Worm (Caenorhabditis elegans): ENCODE data around the gene F09C6.11.

Gene F09C6.11

DNA sequence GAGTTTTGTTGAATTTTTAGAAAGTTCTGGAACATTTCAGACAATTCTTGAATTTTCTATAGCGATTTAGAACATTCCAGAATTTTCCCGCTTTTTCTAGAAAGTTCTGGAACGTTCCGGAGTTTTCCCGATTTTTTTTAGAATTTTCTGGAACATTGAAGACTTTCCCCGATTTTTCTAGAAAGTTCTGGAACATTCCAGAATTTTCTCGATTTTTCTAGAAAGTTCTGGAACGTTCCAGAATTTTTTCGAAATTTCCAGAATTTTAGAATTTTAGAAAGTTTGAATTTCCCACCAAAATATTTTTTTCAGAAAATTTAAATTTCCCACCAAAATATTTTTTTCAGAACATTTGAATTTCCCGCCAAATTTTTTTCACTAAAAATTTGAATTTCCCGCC, 5.0 kb downstream of the F09C6.11 start:
- peak; percentile 92 for TF ChIP-seq hsf-1 (GFP tag; IDR thresholded peaks at IDR 0.05)

DNA sequence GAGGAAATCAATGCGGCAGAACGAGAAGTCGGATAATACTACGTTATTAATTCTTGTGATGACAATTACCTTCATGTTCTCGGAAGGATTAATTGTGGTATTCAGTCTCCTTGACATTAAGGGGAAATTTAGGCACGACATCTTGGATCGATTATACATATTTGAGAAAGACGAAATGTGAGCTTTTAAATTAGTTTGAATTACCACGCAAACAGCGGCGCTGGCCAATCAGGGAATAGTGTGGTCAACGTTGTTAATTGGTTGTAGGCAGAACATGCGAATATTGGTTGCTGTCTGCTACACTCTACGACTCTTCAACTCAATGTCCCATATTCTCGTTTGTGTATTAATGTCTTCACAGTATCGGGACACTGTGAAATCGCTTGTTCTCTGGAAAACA, 7.1 kb downstream of the F09C6.11 start, which contains the start of gene F49A5.10:
F49A5.10 (plus strand) TSS at position 301 of the 400 bp plus-strand sequence.
- TF ChIP-seq fkh-3 (tag; optimal IDR thresholded peaks at IDR 0.05) (no peak), tbp1 (GFP tag; optimal IDR thresholded peaks at IDR 0.05) (no peak), ceh-100 (GFP tag; IDR thresholded peaks at IDR 0.05) (no peak), akir-1 (GFP tag; optimal IDR thresholded peaks at IDR 0.05) (no peak), B0336.3 (GFP tag; IDR thresholded peaks at IDR 0.05) (no peak), efl-1 (GFP tag; optimal IDR thresholded peaks at IDR 0.05) (no peak), bed-1 (GFP tag; IDR thresholded peaks at IDR 0.05) (no peak)

DNA sequence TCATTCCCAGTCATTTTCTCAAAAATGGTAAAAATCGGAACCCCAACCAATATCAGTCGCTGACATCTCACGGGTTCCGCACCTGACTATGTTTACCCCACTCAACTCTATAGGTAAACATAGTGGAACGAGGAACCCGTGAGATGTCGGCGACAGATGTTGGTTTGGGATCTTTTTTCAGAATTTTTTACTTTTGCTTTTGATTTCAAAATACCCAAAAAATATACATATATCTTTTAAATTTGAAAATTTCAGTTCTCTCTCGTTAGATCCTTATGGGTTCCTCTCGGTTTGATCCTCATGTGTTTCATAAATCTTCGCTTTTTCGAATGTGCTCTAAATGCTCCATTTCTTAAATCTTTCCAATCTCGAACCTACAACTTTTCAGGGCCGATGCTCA, 8.5 kb downstream of the F09C6.11 start, which contains the start of gene srw-23:
srw-23 (plus strand) TSS at position 301 of the 400 bp plus-strand sequence.
- no peak for TF ChIP-seq madf-6 (GFP tag; IDR thresholded peaks at IDR 0.05)
- TF ChIP-seq zfh-2 (GFP tag; conservative IDR thresholded peaks at IDR 0.05): no peak
- no peak for TF ChIP-seq attf-6 (GFP tag; IDR thresholded peaks at IDR 0.05)
- no peak for TF ChIP-seq cebp-1 (GFP tag; IDR thresholded peaks at IDR 0.05)
- TF ChIP-seq cebp-1 (tag; optimal IDR thresholded peaks at IDR 0.05): no peak
- TF ChIP-seq aptf-3 (GFP tag; IDR thresholded peaks at IDR 0.05): no peak
- TF ChIP-seq attf-5 (GFP tag; optimal IDR thresholded peaks at IDR 0.05): no peak
- TF ChIP-seq pha-4 (tag; optimal IDR thresholded peaks at IDR 0.05): no peak
- no peak for TF ChIP-seq Y53F4B.3 (GFP tag; IDR thresholded peaks at IDR 0.05)
- TF ChIP-seq mes-4 (tag; optimal IDR thresholded peaks at IDR 0.05): no peak
- no peak for TF ChIP-seq Y67H2A.10 (GFP tag; conservative IDR thresholded peaks at IDR 0.05)
- no peak for TF ChIP-seq mel-28 (tag; optimal IDR thresholded peaks at IDR 0.05; ENCODE audit: borderline replicate concordance)
- TF ChIP-seq nhr-90 (tag; optimal IDR thresholded peaks at IDR 0.05): no peak
- no peak for TF ChIP-seq fkh-3 (tag; optimal IDR thresholded peaks at IDR 0.05)
- TF ChIP-seq egl-44 (GFP tag; IDR thresholded peaks at IDR 0.05): no peak

DNA sequence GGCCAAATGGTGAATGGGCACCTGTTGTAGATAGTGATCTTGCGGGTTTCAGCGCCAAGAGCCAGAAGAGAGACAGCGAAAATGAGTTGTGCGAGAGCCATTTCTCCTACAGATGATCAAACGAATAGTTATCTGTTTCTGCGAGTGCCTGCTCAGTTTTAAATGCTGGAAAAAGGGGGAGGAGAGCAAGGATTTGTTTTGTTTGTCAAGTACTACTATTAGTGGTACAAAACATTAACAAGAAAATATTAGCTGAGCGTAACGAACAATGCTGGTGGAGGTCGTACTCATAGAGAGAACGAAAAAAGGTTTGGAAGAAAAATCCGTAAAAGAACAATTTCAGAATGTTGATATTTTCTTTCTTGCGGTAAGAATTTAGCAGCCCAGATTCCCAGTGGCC, 10.7 kb downstream of the F09C6.11 start, which contains the start of gene thn-4:
thn-4 (minus strand) TSS at position 101 of the 400 bp plus-strand sequence.
- TF ChIP-seq zim-3 (tag; optimal IDR thresholded peaks at IDR 0.05) (no peak), madf-8 (GFP tag; conservative IDR thresholded peaks at IDR 0.05) (no peak), egrh-3 (GFP tag; IDR thresholded peaks at IDR 0.05) (no peak), dpl-1 (GFP tag; optimal IDR thresholded peaks at IDR 0.05) (no peak), sdz-38 (tag; optimal IDR thresholded peaks at IDR 0.05) (no peak), hmg-20 (GFP tag; IDR thresholded peaks at IDR 0.05) (no peak), K12H6.12 (tag; optimal IDR thresholded peaks at IDR 0.05) (no peak)

DNA sequence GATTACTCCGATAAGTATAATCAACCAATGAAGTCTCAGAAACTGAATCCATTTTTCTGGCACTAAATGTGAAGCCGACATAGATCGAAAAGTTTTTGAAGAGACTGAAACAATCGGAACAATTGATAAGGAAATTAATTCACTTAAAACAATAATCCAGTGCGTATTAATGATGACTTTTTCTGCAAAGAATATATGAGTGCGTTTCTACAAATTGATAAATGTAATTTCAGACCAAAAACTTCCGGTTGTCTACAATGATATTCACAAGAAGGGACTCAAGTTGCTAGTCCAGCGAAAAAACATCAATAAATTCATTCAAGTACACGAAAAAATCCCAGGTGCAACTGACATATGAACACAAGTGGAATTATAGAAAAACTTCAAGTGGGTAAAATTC, 12.4 kb downstream of the F09C6.11 start, which contains the start of gene clec-33:
clec-33 (minus strand) TSS at position 101 of the 400 bp plus-strand sequence.
- TF ChIP-seq pha-4 (tag; optimal IDR thresholded peaks at IDR 0.05): no peak
- no peak for TF ChIP-seq attf-5 (GFP tag; optimal IDR thresholded peaks at IDR 0.05)
- no peak for TF ChIP-seq pbrm-1 (GFP tag; IDR thresholded peaks at IDR 0.05)
- TF ChIP-seq egl-18 (GFP tag; IDR thresholded peaks at IDR 0.05): no peak
- no peak for TF ChIP-seq snpc-1.3 (tag; optimal IDR thresholded peaks at IDR 0.05; ENCODE audit: insufficient read depth)
- TF ChIP-seq xnd-1 (tag; optimal IDR thresholded peaks at IDR 0.05): no peak
- TF ChIP-seq akir-1 (GFP tag; optimal IDR thresholded peaks at IDR 0.05): no peak
- no peak for TF ChIP-seq mxl-1 (tag; optimal IDR thresholded peaks at IDR 0.05)
- no peak for TF ChIP-seq nhr-120 (GFP tag; IDR thresholded peaks at IDR 0.05)
- no peak for TF ChIP-seq lin-35 (GFP tag; optimal IDR thresholded peaks at IDR 0.05)
- no peak for TF ChIP-seq nfya-1 (tag; optimal IDR thresholded peaks at IDR 0.05; ENCODE audit: borderline replicate concordance, insufficient read depth)

All from whole organism, young adult.